Fruit fly (Drosophila melanogaster) S2 (cell line): ENCODE results near the gene Drp1.

Experiments
- CG8478 ChIP-seq: fragments of >200 bp; optimal IDR thresholded peaks from 2 replicates; lab custom pipeline; 2018
- CTCF ChIP-seq, 2 experiments: fragments of >200 bp; optimal IDR thresholded peaks; 2 replicates each; lab custom pipeline; 2018

DNA sequence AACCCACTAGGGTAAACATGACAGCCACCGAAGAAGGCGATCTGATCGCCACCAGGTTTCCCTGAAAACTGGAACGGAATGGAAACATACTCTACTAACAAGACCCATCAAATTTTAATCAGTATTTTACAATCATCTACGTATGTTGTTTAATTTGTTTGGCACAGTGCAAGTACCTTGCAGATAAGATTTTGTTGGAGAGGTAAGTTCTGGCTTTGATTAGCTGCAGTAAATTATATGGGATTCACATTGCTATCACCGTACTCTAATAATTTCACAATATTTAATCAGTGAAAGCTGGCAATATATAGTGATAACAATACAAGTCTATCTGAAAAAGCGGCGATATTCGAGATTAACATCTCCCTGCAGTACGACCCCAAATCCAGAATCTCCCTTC is 20.5 kb downstream of the Drp1 start, which contains the start of gene Cyp309a1:
- TF ChIP-seq CTCF (optimal IDR thresholded peaks at IDR 0.05; lab: Kevin White, UChicago) (no peak), CG8478 (lab: Kevin White, UChicago) (no peak)
